Worm (Caenorhabditis elegans) whole organism, L3 larva: ENCODE data around the gene F35H10.2.
A peak's percentile ranks its signal among the peaks of the same experiment; 100 is the strongest.

ENCODE experiments used
- R02D3.7 ChIP-seq: fragments of 150-350 bp; optimal IDR thresholded peaks from 2 replicates; lab custom pipeline; 2014; ENCODE audit warnings: missing biosample characterization, missing genetic modification characterization
- aly-2 ChIP-seq: fragments of 150-350 bp; optimal IDR thresholded peaks from 2 replicates; lab custom pipeline; 2014; ENCODE audit warnings: missing biosample characterization, missing genetic modification characterization
- ama-1 ChIP-seq: fragments of 150-350 bp; optimal IDR thresholded peaks from 2 replicates; lab custom pipeline; 2018
- ceh-16 ChIP-seq: sonication (generic microtip); optimal IDR thresholded peaks from 2 replicates; lab custom pipeline; 2017; ENCODE audit warnings: missing biosample characterization, missing genetic modification characterization
- ceh-28 ChIP-seq: fragments of 150-350 bp; optimal IDR thresholded peaks from 2 replicates; lab custom pipeline; 2014; ENCODE audit warnings: missing biosample characterization, missing genetic modification reagents, missing genetic modification characterization
- ceh-82 ChIP-seq: fragments of 150-350 bp; optimal IDR thresholded peaks from 2 replicates; lab custom pipeline; 2014; ENCODE audit warnings: missing biosample characterization, missing genetic modification characterization
- daf-12 ChIP-seq: fragments of 150-350 bp; optimal IDR thresholded peaks from 2 replicates; lab custom pipeline; 2014; ENCODE audit warnings: missing biosample characterization, missing genetic modification reagents, missing genetic modification characterization
- egl-27 ChIP-seq: sonication (generic microtip); optimal IDR thresholded peaks from 4 replicates; lab custom pipeline; 2017; ENCODE audit warnings: missing biosample characterization, missing genetic modification reagents, missing genetic modification characterization
- egl-5 ChIP-seq: fragments of 150-350 bp; optimal IDR thresholded peaks from 2 replicates; lab custom pipeline; 2017; ENCODE audit warnings: missing biosample characterization, missing genetic modification reagents, missing genetic modification characterization, inconsistent platforms
- elt-2 ChIP-seq: sonication (generic microtip); optimal IDR thresholded peaks from 2 replicates; lab custom pipeline; 2016; ENCODE audit warnings: missing genetic modification reagents, mild to moderate bottlenecking, missing genetic modification characterization, missing compliant biosample characterization
- eor-1 ChIP-seq, 2 experiments: fragments of 150-350 bp; optimal IDR thresholded peaks; 2 replicates each; lab custom pipeline; 2014 to 2018; ENCODE audit warnings: missing biosample characterization in 2 of 2, missing genetic modification characterization in 2 of 2
- fkh-10 ChIP-seq: sonication (generic microtip); optimal IDR thresholded peaks from 2 replicates; lab custom pipeline; 2017; ENCODE audit warnings: missing biosample characterization, missing genetic modification reagents, missing genetic modification characterization
- fkh-2 ChIP-seq: fragments of 150-350 bp; optimal IDR thresholded peaks from 2 replicates; lab custom pipeline; 2014; ENCODE audit warnings: missing biosample characterization, missing genetic modification reagents, missing genetic modification characterization
- fos-1 ChIP-seq: fragments of 150-350 bp; optimal IDR thresholded peaks from 2 replicates; lab custom pipeline; 2014; ENCODE audit warnings: missing biosample characterization, missing genetic modification characterization
- hmg-11 ChIP-seq: sonication (generic microtip); optimal IDR thresholded peaks from 2 replicates; lab custom pipeline; 2016; ENCODE audit warnings: missing genetic modification characterization, missing compliant biosample characterization
- jun-1 ChIP-seq: fragments of 150-350 bp; optimal IDR thresholded peaks from 2 replicates; lab custom pipeline; 2014; ENCODE audit warnings: missing biosample characterization, missing genetic modification reagents, missing genetic modification characterization
- lin-15B ChIP-seq: fragments of 150-350 bp; optimal IDR thresholded peaks from 2 replicates; lab custom pipeline; 2014; ENCODE audit warnings: missing biosample characterization, missing genetic modification characterization
- lin-39 ChIP-seq: fragments of 150-350 bp; optimal IDR thresholded peaks from 2 replicates; lab custom pipeline; 2018; ENCODE audit warnings: missing biosample characterization, missing genetic modification reagents, missing genetic modification characterization
- lsy-12 ChIP-seq: sonication (generic microtip); optimal IDR thresholded peaks from 2 replicates; lab custom pipeline; 2016; ENCODE audit warnings: mild to moderate bottlenecking, missing genetic modification characterization, missing compliant biosample characterization
- mdl-1 ChIP-seq: fragments of 150-350 bp; optimal IDR thresholded peaks from 2 replicates; lab custom pipeline; 2014; ENCODE audit warnings: missing biosample characterization, missing genetic modification characterization
- mml-1 ChIP-seq: fragments of 150-350 bp; sonication (generic microtip); optimal IDR thresholded peaks from 3 replicates; lab custom pipeline; 2014; ENCODE audit warnings: missing biosample characterization, missing genetic modification characterization
- nfya-1 ChIP-seq: sonication (generic microtip); optimal IDR thresholded peaks from 2 replicates; lab custom pipeline; 2017; ENCODE audit warnings: missing genetic modification characterization, mild to moderate bottlenecking, missing compliant biosample characterization, antibody characterized with exemption, moderate library complexity; ENCODE audit not compliant: insufficient read depth
- nhr-11 ChIP-seq: fragments of 150-350 bp; optimal IDR thresholded peaks from 2 replicates; lab custom pipeline; 2014; ENCODE audit warnings: missing biosample characterization, missing genetic modification characterization
- nhr-12 ChIP-seq: fragments of 150-350 bp; optimal IDR thresholded peaks from 2 replicates; lab custom pipeline; 2014; ENCODE audit warnings: missing biosample characterization, missing genetic modification characterization
- nhr-23 ChIP-seq: fragments of 150-350 bp; optimal IDR thresholded peaks from 2 replicates; lab custom pipeline; 2014; ENCODE audit warnings: missing biosample characterization, missing genetic modification reagents, missing genetic modification characterization
- nhr-237 ChIP-seq: fragments of 150-350 bp; optimal IDR thresholded peaks from 2 replicates; lab custom pipeline; 2014; ENCODE audit warnings: missing biosample characterization, missing genetic modification characterization
- nhr-25 ChIP-seq: sonication (generic microtip); optimal IDR thresholded peaks from 2 replicates; lab custom pipeline; 2017; ENCODE audit warnings: missing biosample characterization, missing genetic modification characterization
- nhr-28 ChIP-seq: fragments of 150-350 bp; optimal IDR thresholded peaks from 2 replicates; lab custom pipeline; 2014; ENCODE audit warnings: missing biosample characterization, missing genetic modification characterization
- nhr-43 ChIP-seq: sonication (generic microtip); optimal IDR thresholded peaks from 2 replicates; lab custom pipeline; 2016; ENCODE audit warnings: mild to moderate bottlenecking, missing genetic modification characterization, missing compliant biosample characterization; ENCODE audit not compliant: poor library complexity, severe bottlenecking
- nhr-67 ChIP-seq: fragments of 150-350 bp; optimal IDR thresholded peaks from 2 replicates; lab custom pipeline; 2014; ENCODE audit warnings: missing biosample characterization, missing genetic modification characterization
- nhr-76 ChIP-seq: fragments of 150-350 bp; sonication (generic microtip); optimal IDR thresholded peaks from 5 replicates; lab custom pipeline; 2014; ENCODE audit warnings: missing biosample characterization, missing genetic modification characterization
- nhr-77 ChIP-seq: fragments of 150-350 bp; optimal IDR thresholded peaks from 2 replicates; lab custom pipeline; 2014; ENCODE audit warnings: missing biosample characterization, missing genetic modification characterization
- pha-4 ChIP-seq: fragments of 150-350 bp; optimal IDR thresholded peaks from 2 replicates; lab custom pipeline; 2014; ENCODE audit warnings: missing biosample characterization, missing genetic modification reagents, missing genetic modification characterization
- pqm-1 ChIP-seq: fragments of 150-350 bp; optimal IDR thresholded peaks from 2 replicates; lab custom pipeline; 2017; ENCODE audit warnings: missing biosample characterization, missing genetic modification characterization, inconsistent platforms
- skn-1 ChIP-seq: fragments of 150-350 bp; optimal IDR thresholded peaks from 2 replicates; lab custom pipeline; 2014; ENCODE audit warnings: missing biosample characterization, missing genetic modification characterization
- snpc-4 ChIP-seq: fragments of 150-350 bp; optimal IDR thresholded peaks from 2 replicates; lab custom pipeline; 2014; ENCODE audit warnings: missing biosample characterization, missing genetic modification characterization
- unc-62 ChIP-seq: fragments of 150-350 bp; sonication (generic microtip); optimal IDR thresholded peaks from 4 replicates; lab custom pipeline; 2014; ENCODE audit warnings: missing biosample characterization, missing genetic modification reagents, missing genetic modification characterization
- zag-1 ChIP-seq: fragments of 150-350 bp; optimal IDR thresholded peaks from 2 replicates; lab custom pipeline; 2014; ENCODE audit warnings: missing biosample characterization, missing genetic modification characterization
- ztf-11 ChIP-seq: fragments of 150-350 bp; optimal IDR thresholded peaks from 2 replicates; lab custom pipeline; 2014; ENCODE audit warnings: missing biosample characterization, missing genetic modification characterization
- ztf-4 ChIP-seq: fragments of 150-350 bp; optimal IDR thresholded peaks from 2 replicates; lab custom pipeline; 2014; ENCODE audit warnings: missing biosample characterization, missing genetic modification characterization

Gene F35H10.2

DNA sequence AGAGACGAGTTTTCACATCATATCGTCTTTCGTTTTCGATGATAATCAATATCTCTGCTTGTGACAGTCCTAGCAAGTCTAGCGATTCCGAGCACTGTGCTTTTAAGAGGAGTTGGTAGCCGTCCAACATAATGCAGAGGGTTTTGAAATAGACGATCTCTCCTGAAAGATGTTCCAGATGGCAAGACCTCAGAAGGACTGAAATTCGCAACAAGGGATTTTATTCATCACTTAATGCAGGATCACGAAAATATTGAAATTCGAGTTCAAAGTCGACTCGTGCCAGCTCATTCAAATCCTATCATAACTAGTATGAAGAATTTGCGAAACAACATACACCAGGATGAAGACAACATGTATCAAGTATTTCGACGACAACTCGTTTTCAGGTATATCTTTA lies 48.5 kb downstream of the F35H10.2 start, which contains the start of gene D2096.7:
D2096.7 (minus strand) TSS at position 130 of the 400 bp plus-strand sequence.
- TF ChIP-seq ztf-11 (tag; lab: Kevin White, UChicago) (no peak), nfya-1 (no peak), mml-1 (tag; lab: Kevin White, UChicago) (no peak), nhr-12 (no peak), pqm-1 (tag; lab: Kevin White, UChicago) (no peak), skn-1 (tag; lab: Kevin White, UChicago) (no peak), ztf-4 (peak; percentile 47), egl-5 (tag; lab: Kevin White, UChicago) (no peak), aly-2 (no peak), jun-1 (tag; lab: Kevin White, UChicago) (no peak), ceh-28 (tag; lab: Kevin White, UChicago) (no peak), lin-39 (tag; lab: Kevin White, UChicago) (no peak), nhr-76 (no peak), ceh-16 (tag; lab: Kevin White, UChicago) (no peak), nhr-67 (no peak), nhr-237 (tag; lab: Kevin White, UChicago) (no peak), pha-4 (tag; lab: Kevin White, UChicago) (no peak), eor-1 (tag; optimal IDR thresholded peaks at IDR 0.05; lab: Kevin White, UChicago) (no peak), fkh-10 (GFP tag; lab: Kevin White, UChicago) (no peak), daf-12 (tag; lab: Kevin White, UChicago) (no peak), ama-1 (lab: Kevin White, UChicago) (peak; percentile 77), nhr-43 (tag; lab: Kevin White, UChicago) (peak; percentile 31), fos-1 (tag; lab: Kevin White, UChicago) (no peak), mdl-1 (tag; lab: Kevin White, UChicago) (no peak), elt-2 (tag; lab: Kevin White, UChicago) (peak; percentile 2), nhr-28 (tag; lab: Kevin White, UChicago) (no peak), zag-1 (tag; lab: Kevin White, UChicago) (no peak), nhr-11 (tag; lab: Kevin White, UChicago) (no peak), lsy-12 (tag; lab: Kevin White, UChicago) (peak; percentile 6), R02D3.7 (tag; lab: Kevin White, UChicago) (no peak)

DNA sequence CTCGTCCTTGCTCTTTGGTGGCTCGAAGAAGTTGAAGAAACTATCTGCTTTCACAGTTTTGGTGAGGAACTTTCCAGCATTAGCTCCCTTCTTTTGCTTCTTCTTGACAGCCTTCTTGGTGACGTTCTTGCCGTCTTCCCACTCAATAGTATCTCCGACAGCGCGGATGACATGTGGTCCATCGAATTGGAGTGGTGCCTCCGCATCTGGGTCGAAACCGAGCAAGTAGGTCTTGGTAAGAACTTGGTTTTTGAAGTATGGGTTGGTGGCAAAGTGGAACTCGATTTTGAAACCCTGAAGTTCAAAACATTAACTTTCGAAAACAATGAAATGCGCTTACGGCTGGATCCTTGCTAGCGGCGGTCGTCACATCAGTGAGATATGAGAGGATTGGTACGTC lies 49.3 kb downstream of the F35H10.2 start:
- no peak for TF ChIP-seq nhr-77 (tag; lab: Kevin White, UChicago)

DNA sequence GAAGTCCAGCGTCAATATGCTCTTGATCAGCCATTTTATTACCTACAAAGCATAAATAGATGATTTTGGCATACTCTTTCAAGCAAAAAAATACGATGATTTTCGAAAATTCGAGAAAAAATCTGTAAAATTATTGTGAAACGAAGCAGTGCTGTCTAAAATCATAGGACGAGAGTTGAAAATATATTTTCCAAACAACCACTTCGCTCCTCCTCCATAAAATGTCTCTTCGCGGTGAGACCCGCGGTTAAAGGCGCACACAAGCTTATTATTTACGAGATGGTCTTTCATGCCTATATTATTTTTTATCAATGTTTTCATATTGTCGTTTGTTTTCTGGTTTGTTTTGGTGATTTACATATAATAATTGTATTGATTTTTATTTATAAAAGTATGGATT lies 50.3 kb downstream of the F35H10.2 start, which contains the start of gene nap-1:
nap-1 (minus strand) TSS at position 42 of the 400 bp plus-strand sequence.
- TF ChIP-seq nhr-67 (no peak), unc-62 (GFP tag; lab: Kevin White, UChicago) (peak; percentile 26), lin-15B (tag; lab: Kevin White, UChicago) (peak; percentile 82), R02D3.7 (tag; lab: Kevin White, UChicago) (peak; percentile 97), lin-39 (tag; lab: Kevin White, UChicago) (peak; percentile 84), ceh-28 (tag; lab: Kevin White, UChicago) (peak; percentile 39), nhr-23 (tag; lab: Kevin White, UChicago) (peak; percentile 75), hmg-11 (tag; lab: Kevin White, UChicago) (peak; percentile 68), ztf-4 (peak; percentile 62), elt-2 (tag; lab: Kevin White, UChicago) (peak; percentile 58), nhr-25 (tag; lab: Kevin White, UChicago) (peak; percentile 47), egl-27 (tag; lab: Kevin White, UChicago) (no peak), eor-1 (tag; optimal IDR thresholded peaks at IDR 0.05; lab: Kevin White, UChicago) (no peak), nfya-1 (peak; percentile 87), pqm-1 (tag; lab: Kevin White, UChicago) (peak; percentile 43), mdl-1 (tag; lab: Kevin White, UChicago) (no peak), fkh-2 (tag; lab: Kevin White, UChicago) (no peak), nhr-11 (tag; lab: Kevin White, UChicago) (no peak), nhr-12 (no peak), ama-1 (lab: Kevin White, UChicago) (peak; percentile 14), skn-1 (tag; lab: Kevin White, UChicago) (peak; percentile 33), ceh-82 (no peak), pha-4 (tag; lab: Kevin White, UChicago) (peak; percentile 95), fkh-10 (GFP tag; lab: Kevin White, UChicago) (peak; percentile 24), egl-5 (tag; lab: Kevin White, UChicago) (peak; percentile 85), ceh-16 (tag; lab: Kevin White, UChicago) (no peak), fos-1 (tag; lab: Kevin White, UChicago) (no peak), snpc-4 (peak; percentile 83)
